Worm (Caenorhabditis elegans) whole organism, L2 larva: ENCODE measurements around the gene C08D8.7.

Experiments used
- alr-1 ChIP-seq: fragments of 150-350 bp; optimal IDR thresholded peaks from 2 replicates; lab custom pipeline; 2014; ENCODE audit warnings: missing biosample characterization, missing genetic modification characterization
- ama-1 ChIP-seq: fragments of 150-350 bp; optimal IDR thresholded peaks from 2 replicates; lab custom pipeline; 2018; ENCODE audit warnings: inconsistent platforms
- lin-11 ChIP-seq: fragments of 150-350 bp; sonication (generic microtip); optimal IDR thresholded peaks from 2 replicates; lab custom pipeline; 2014; ENCODE audit warnings: missing biosample characterization, missing genetic modification characterization, inconsistent platforms, mixed read lengths
- lin-13 ChIP-seq: fragments of 150-350 bp; optimal IDR thresholded peaks from 2 replicates; lab custom pipeline; 2014; ENCODE audit warnings: missing biosample characterization, missing genetic modification reagents, missing genetic modification characterization
- lin-39 ChIP-seq: fragments of 150-350 bp; optimal IDR thresholded peaks from 2 replicates; lab custom pipeline; 2014; ENCODE audit warnings: missing biosample characterization, missing genetic modification reagents, missing genetic modification characterization
- mab-5 ChIP-seq: fragments of 150-350 bp; optimal IDR thresholded peaks from 2 replicates; lab custom pipeline; 2014; ENCODE audit warnings: missing biosample characterization, missing genetic modification characterization
- nhr-11 ChIP-seq: fragments of 150-350 bp; optimal IDR thresholded peaks from 2 replicates; lab custom pipeline; 2014; ENCODE audit warnings: missing biosample characterization, missing genetic modification characterization
- nhr-12 ChIP-seq: fragments of 150-350 bp; optimal IDR thresholded peaks from 2 replicates; lab custom pipeline; 2014; ENCODE audit warnings: missing biosample characterization, missing genetic modification characterization
- nhr-21 ChIP-seq: fragments of 150-350 bp; optimal IDR thresholded peaks from 2 replicates; lab custom pipeline; 2014; ENCODE audit warnings: missing biosample characterization, missing genetic modification characterization
- nhr-237 ChIP-seq: fragments of 150-350 bp; optimal IDR thresholded peaks from 2 replicates; lab custom pipeline; 2014; ENCODE audit warnings: missing biosample characterization, missing genetic modification characterization
- unc-39 ChIP-seq: fragments of 150-350 bp; optimal IDR thresholded peaks from 2 replicates; lab custom pipeline; 2014; ENCODE audit warnings: missing biosample characterization, missing genetic modification characterization
- unc-62 ChIP-seq: fragments of 150-350 bp; optimal IDR thresholded peaks from 2 replicates; lab custom pipeline; 2014; ENCODE audit warnings: missing biosample characterization, missing genetic modification reagents, missing genetic modification characterization
- ztf-11 ChIP-seq: sonication (generic microtip); optimal IDR thresholded peaks from 2 replicates; lab custom pipeline; 2017; ENCODE audit warnings: missing biosample characterization, missing genetic modification characterization
- ztf-4 ChIP-seq: fragments of 150-350 bp; optimal IDR thresholded peaks from 2 replicates; lab custom pipeline; 2014; ENCODE audit warnings: missing biosample characterization, missing genetic modification characterization

DNA sequence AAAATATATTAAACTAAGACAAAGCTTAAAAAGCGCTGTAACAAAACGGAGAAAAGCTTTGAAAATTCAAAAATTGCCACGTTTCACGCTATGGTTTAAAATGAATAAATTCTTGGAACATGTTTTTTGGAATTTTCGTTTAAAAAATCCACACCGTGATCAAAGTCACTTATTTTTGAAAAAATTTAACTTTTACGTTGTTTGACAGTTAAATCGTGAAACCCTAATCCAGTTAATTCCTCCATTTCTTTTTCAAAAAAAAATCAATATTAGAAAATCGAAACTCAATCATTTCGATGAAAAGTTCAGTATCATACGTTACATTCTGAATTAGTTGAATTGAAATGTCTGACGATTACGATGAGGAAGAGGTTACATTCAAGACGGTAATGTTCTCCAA lies 34.8 kb downstream of the C08D8.7 start, which contains the start of gene F38E1.3:
- TF ChIP-seq lin-39 (no peak), nhr-11 (tag; lab: Kevin White, UChicago) (no peak), ztf-11 (no peak), ztf-4 (tag; lab: Kevin White, UChicago) (no peak), ama-1 (lab: Kevin White, UChicago) (no peak), lin-11 (tag; lab: Kevin White, UChicago) (no peak), nhr-21 (tag; lab: Kevin White, UChicago) (no peak), unc-39 (tag; lab: Kevin White, UChicago) (no peak), mab-5 (tag; lab: Kevin White, UChicago) (no peak), alr-1 (tag; lab: Kevin White, UChicago) (no peak), nhr-237 (tag; lab: Kevin White, UChicago) (no peak), lin-13 (GFP tag; lab: Kevin White, UChicago) (no peak), nhr-12 (tag; lab: Kevin White, UChicago) (no peak), unc-62 (GFP tag; lab: Kevin White, UChicago) (no peak)
